Worm (Caenorhabditis elegans) whole organism, early embryonic: ENCODE measurements around the gene T01D1.8.

Experiments
- B0310.2 ChIP-seq: sonication (generic microtip); optimal IDR thresholded peaks from 2 replicates; lab custom pipeline; 2016; ENCODE audit warnings: mild to moderate bottlenecking, missing genetic modification characterization, missing compliant biosample characterization
- F13C5.2 ChIP-seq: sonication (generic microtip); optimal IDR thresholded peaks from 2 replicates; lab custom pipeline; 2017; ENCODE audit warnings: mild to moderate bottlenecking, missing genetic modification characterization, inconsistent platforms, missing compliant biosample characterization
- aly-1 ChIP-seq: sonication (generic microtip); optimal IDR thresholded peaks from 2 replicates; lab custom pipeline; 2016; ENCODE audit warnings: missing genetic modification characterization, missing compliant biosample characterization
- ama-1 ChIP-seq: fragments of 150-350 bp; optimal IDR thresholded peaks from 2 replicates; lab custom pipeline; 2014
- ceh-13 ChIP-seq: fragments of 200-800 bp; sonication (Bioruptor generic); optimal IDR thresholded peaks from 2 replicates; lab custom pipeline; 2018; ENCODE audit warnings: mild to moderate bottlenecking, missing genetic modification characterization, missing compliant biosample characterization
- ceh-36 ChIP-seq: sonication (generic microtip); optimal IDR thresholded peaks from 2 replicates; lab custom pipeline; 2016; ENCODE audit warnings: missing genetic modification characterization, inconsistent platforms, missing compliant biosample characterization
- ets-7 ChIP-seq: sonication (generic microtip); optimal IDR thresholded peaks from 2 replicates; lab custom pipeline; 2016; ENCODE audit warnings: missing genotype, missing genetic modification characterization, missing compliant biosample characterization
- flt-1 ChIP-seq: fragments of 200-800 bp; sonication (Bioruptor generic); IDR thresholded peaks from 2 replicates; pipeline ENCODE4 v1.3.6; 2022; ENCODE audit warnings: missing genetic modification characterization, missing compliant biosample characterization
- hmbx-1 ChIP-seq: sonication (generic microtip); optimal IDR thresholded peaks from 2 replicates; lab custom pipeline; 2016; ENCODE audit warnings: mild to moderate bottlenecking, missing genetic modification characterization, missing compliant biosample characterization
- hnd-1 ChIP-seq: sonication (generic microtip); optimal IDR thresholded peaks from 2 replicates; lab custom pipeline; 2016; ENCODE audit warnings: missing genetic modification characterization, missing compliant biosample characterization
- scrt-1 ChIP-seq: fragments of 200-800 bp; sonication (Bioruptor generic); IDR thresholded peaks from 2 replicates; pipeline ENCODE4 v1.3.6; 2022; ENCODE audit warnings: missing genetic modification characterization, missing compliant biosample characterization
- sea-1 ChIP-seq: fragments of 200-800 bp; sonication (Bioruptor generic); conservative IDR thresholded peaks from 2 replicates; pipeline ENCODE4 v1.3.6; 2022; ENCODE audit warnings: missing genetic modification characterization, missing compliant biosample characterization
- tbx-37 ChIP-seq: fragments of 200-800 bp; sonication (Bioruptor generic); conservative IDR thresholded peaks from 2 replicates; pipeline ENCODE4 v1.3.6; 2022; ENCODE audit warnings: missing genetic modification reagents, missing genetic modification characterization, missing compliant biosample characterization
- tra-4 ChIP-seq: sonication (generic microtip); optimal IDR thresholded peaks from 2 replicates; lab custom pipeline; 2017; ENCODE audit warnings: missing genetic modification characterization, missing compliant biosample characterization

DNA sequence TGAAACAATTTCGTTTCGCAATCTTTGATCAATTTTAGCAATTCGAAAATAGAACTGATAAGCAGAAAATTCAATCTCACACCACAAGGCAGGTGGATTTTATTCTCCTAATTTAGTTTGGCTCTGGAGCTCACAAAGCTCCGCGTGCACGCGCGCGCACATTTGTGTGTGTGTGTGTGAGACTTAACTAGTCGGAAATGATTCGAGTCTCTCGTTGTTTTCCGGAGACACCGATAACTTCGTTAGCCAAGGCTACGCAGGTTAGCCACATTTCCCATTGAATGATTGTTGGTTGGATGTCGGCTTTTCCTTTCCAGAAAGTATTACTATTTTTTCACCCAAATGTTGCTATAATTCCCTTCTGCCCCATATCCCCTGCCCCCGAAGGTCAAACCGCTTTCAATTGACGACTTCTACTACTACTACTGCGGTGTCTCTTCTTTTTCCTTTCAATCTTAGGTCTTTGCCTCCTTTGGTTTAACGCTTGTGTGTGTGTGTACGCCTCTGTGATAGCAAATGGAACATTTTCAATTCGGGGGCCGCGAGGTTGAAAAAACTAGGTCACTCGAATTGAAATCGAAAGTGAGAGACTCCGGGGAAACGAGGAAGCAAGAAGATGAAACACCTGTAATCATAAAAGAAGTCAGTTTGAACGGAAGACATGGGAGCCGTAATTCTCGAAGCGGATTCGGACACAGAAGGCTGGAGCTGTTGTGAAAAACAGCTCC, 28.4 kb upstream of the T01D1.8 start:
- TF ChIP-seq flt-1 (GFP tag; lab: Robert Waterston, UW) (no peak), ets-7 (no peak), B0310.2 (tag; lab: Kevin White, UChicago) (no peak), aly-1 (tag; lab: Kevin White, UChicago) (no peak), ama-1 (lab: Kevin White, UChicago) (no peak), tra-4 (tag; lab: Kevin White, UChicago) (no peak), scrt-1 (no peak), hmbx-1 (no peak), sea-1 (GFP tag; lab: Robert Waterston, UW) (no peak), tbx-37 (GFP tag; lab: Robert Waterston, UW) (no peak), hnd-1 (no peak), ceh-13 (GFP tag; lab: Kevin White, UChicago) (no peak), ceh-36 (tag; lab: Kevin White, UChicago) (no peak), F13C5.2 (tag; lab: Kevin White, UChicago) (no peak)
